Fruit fly (Drosophila melanogaster) whole organism: ENCODE measurements around the gene CG31468.

Source experiments
- CG8478 ChIP-seq: fragments of >200 bp; optimal IDR thresholded peaks from 2 replicates; lab custom pipeline; 2018; ENCODE audit warnings: inconsistent platforms
- EcR ChIP-seq, 2 experiments: fragments of >200 bp; optimal IDR thresholded peaks; 2 replicates each; lab custom pipeline; 2017; ENCODE audit warnings: missing biosample characterization in 2 of 2, missing genetic modification characterization in 2 of 2, missing genetic modification reagents in 2 of 2
- psq ChIP-seq: fragments of >200 bp; optimal IDR thresholded peaks from 2 replicates; lab custom pipeline; 2017

DNA sequence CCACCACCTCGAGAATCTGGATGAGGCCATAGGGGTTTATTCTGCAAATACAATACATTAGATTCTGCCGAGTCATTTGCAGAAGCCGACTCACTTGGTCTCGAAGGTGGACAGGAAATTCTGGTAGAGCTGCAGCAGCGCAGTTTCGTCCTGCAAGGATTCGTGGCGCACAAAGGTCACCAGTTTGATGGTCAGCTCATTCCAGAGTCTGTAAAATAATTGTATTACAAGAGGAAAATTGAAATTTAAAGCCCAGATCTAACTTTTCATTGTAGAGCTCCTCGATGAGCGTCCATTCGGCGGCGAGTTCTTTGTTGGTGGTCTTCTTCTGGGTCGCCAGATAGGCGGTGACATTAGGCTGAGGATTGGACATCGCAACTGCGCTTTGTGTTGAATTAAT is 32.4 kb upstream of the CG31468 start:
- TF ChIP-seq psq (lab: Kevin White, UChicago), result no peak
- TF ChIP-seq CG8478 (lab: Kevin White, UChicago), result no peak
- no peak for TF ChIP-seq EcR (GFP tag; optimal IDR thresholded peaks at IDR 0.05; lab: Kevin White, UChicago)
